Worm (Caenorhabditis elegans) whole organism, midembryonic: ENCODE measurements around the gene R13A1.3.
"Not testable (repeated sequence)": the region's sequence is repeated elsewhere in the genome, so short reads cannot be mapped to it uniquely, and the experiment has no call there.

Experiments used
- T22C8.4 ChIP-seq: fragments of 200-800 bp; sonication (Bioruptor generic); IDR thresholded peaks from 2 replicates; pipeline ENCODE4 v1.3.6; 2022; ENCODE audit warnings: missing genetic modification characterization, missing compliant biosample characterization
- cog-1 ChIP-seq: sonication (generic microtip); optimal IDR thresholded peaks from 2 replicates; lab custom pipeline; 2016; ENCODE audit warnings: missing genetic modification characterization, missing compliant biosample characterization
- flt-1 ChIP-seq: fragments of 200-800 bp; sonication (Bioruptor generic); IDR thresholded peaks from 2 replicates; pipeline ENCODE4 v1.3.6; 2022; ENCODE audit warnings: missing genetic modification characterization, missing compliant biosample characterization
- klf-2 ChIP-seq: fragments of 200-800 bp; sonication (Bioruptor generic); conservative IDR thresholded peaks from 2 replicates; pipeline ENCODE4 v1.3.6; 2022; ENCODE audit warnings: missing genetic modification reagents, missing genetic modification characterization, missing compliant biosample characterization
- med-1 ChIP-seq: sonication (generic microtip); optimal IDR thresholded peaks from 2 replicates; lab custom pipeline; 2017; ENCODE audit warnings: missing genetic modification characterization, mild to moderate bottlenecking, missing compliant biosample characterization, antibody characterized with exemption, missing genetic modification reagents; ENCODE audit not compliant: insufficient read depth
- ref-1 ChIP-seq: fragments of 200-800 bp; sonication (Bioruptor generic); conservative IDR thresholded peaks from 2 replicates; pipeline ENCODE4 v1.3.6; 2022; ENCODE audit warnings: missing genetic modification reagents, missing genetic modification characterization, missing compliant biosample characterization
- tab-1 ChIP-seq: fragments of 200-800 bp; sonication (Bioruptor generic); IDR thresholded peaks from 2 replicates; pipeline ENCODE4 v1.3.6; 2022; ENCODE audit warnings: missing genetic modification characterization, missing compliant biosample characterization
- ztf-23 ChIP-seq: fragments of 200-800 bp; sonication (Bioruptor generic); IDR thresholded peaks from 2 replicates; pipeline ENCODE4 v1.3.6; 2022; ENCODE audit warnings: missing genetic modification reagents, missing genetic modification characterization, missing compliant biosample characterization
- ztf-29 ChIP-seq: fragments of 200-800 bp; sonication (Bioruptor generic); IDR thresholded peaks from 2 replicates; pipeline ENCODE4 v1.3.6; 2022; ENCODE audit warnings: missing genetic modification reagents, missing genetic modification characterization, missing compliant biosample characterization

R13A1.3 gene

DNA sequence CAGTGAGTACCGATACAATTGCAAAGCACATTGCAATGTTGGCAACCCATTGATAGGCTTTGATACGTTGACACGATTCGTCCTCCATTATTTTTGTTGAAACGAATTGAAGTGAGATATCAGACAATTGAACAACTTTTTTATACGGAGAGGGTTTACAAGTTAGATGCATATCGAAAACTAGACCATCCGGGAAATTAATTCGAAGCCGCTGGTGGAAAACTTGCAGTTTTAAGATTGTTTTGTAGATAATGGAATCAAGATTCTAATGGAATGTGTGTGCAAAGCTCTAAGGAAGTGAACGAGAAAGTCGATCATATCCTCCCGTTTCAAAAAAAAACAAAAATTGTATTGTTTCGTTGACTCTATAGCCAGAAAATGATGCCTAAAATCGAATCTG lies 42.8 kb downstream of the R13A1.3 start, which contains the start of gene col-114:
col-114 (minus strand) TSS at position 101 of the 400 bp plus-strand sequence.
- TF ChIP-seq ztf-23 (GFP tag; lab: Robert Waterston, UW) (no peak), klf-2 (GFP tag; lab: Robert Waterston, UW) (no peak), tab-1 (GFP tag; lab: Robert Waterston, UW) (no peak), T22C8.4 (no peak), cog-1 (tag; lab: Kevin White, UChicago) (no peak), ztf-29 (GFP tag; lab: Robert Waterston, UW) (no peak), med-1 (GFP tag; lab: Kevin White, UChicago) (no peak), ref-1 (GFP tag; lab: Robert Waterston, UW) (no peak), flt-1 (GFP tag; lab: Robert Waterston, UW) (no peak)

DNA sequence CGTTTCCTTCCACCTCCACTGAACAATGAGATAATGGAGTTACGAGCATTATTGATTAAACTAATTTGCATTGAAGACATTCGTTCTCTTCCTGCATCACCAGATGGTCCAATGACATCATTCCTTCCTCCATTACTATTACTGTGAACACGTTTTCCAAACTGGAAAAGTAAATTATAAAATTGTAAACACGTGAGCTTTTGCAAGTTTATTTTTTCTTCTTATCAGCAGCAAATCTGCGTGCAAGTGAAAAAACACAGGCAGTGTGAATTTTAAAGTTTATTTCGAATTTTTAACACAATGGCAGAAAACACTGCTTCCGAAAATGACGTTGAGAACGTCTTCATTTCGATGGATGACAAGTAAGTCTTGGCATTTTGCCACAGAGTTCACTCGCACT lies 43.4 kb downstream of the R13A1.3 start, which contains the start of gene D2024.1:
D2024.1 (plus strand) TSS at position 301 of the 400 bp plus-strand sequence.
- not testable (repeated sequence) for TF ChIP-seq ref-1 (GFP tag; lab: Robert Waterston, UW); flt-1 (GFP tag; lab: Robert Waterston, UW); cog-1 (tag; lab: Kevin White, UChicago)

DNA sequence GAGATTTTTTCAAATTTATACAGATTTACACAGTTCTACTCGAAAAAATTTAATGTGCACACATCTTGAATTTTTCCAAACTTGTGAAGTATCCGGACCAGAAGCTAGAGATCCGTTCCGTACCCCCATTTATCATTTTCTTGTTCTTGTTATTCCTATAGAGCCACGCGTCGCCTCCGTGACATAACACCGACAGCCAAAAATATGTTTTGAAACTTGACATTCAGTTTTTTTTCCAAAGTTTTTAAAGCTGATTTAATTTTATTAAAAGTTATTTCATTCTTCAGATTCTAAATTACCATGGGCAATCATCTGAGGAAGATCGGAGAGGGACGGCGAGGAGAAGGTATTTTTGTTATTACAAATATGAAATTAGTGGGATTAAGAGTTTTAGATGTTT lies 46.4 kb downstream of the R13A1.3 start, which contains the start of gene D2024.18:
D2024.18 (plus strand) TSS at position 301 of the 400 bp plus-strand sequence.
- TF ChIP-seq ztf-29 (GFP tag; lab: Robert Waterston, UW) = no peak
- TF ChIP-seq ref-1 (GFP tag; lab: Robert Waterston, UW) = no peak
- no peak for TF ChIP-seq med-1 (GFP tag; lab: Kevin White, UChicago)

DNA sequence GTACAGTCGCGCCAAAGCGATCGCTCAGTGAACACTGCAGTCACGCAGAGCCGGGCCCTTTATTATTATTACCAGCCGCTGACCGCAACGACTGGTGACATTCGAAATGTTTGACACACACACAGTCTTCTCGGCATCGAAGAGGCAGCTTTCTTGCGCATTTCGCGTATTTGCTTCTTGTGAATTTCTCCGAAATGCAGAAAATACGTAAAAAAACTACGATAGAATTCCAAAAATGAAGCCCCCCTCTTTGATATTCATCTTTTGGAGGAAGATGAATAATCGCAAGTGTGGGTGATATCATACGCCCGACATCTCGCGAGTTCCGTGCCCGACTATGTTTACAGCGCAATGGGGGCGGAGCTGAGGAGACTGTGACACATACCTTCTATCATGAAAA lies 49.5 kb downstream of the R13A1.3 start:
- no peak for TF ChIP-seq ztf-29 (GFP tag; lab: Robert Waterston, UW)
- no peak for TF ChIP-seq flt-1 (GFP tag; lab: Robert Waterston, UW)
- no peak for TF ChIP-seq ztf-23 (GFP tag; lab: Robert Waterston, UW)
- no peak for TF ChIP-seq klf-2 (GFP tag; lab: Robert Waterston, UW)
- no peak for TF ChIP-seq ref-1 (GFP tag; lab: Robert Waterston, UW)
- TF ChIP-seq cog-1 (tag; lab: Kevin White, UChicago) = no peak
- no peak for TF ChIP-seq T22C8.4
- TF ChIP-seq med-1 (GFP tag; lab: Kevin White, UChicago) = no peak
- TF ChIP-seq tab-1 (GFP tag; lab: Robert Waterston, UW) = no peak

DNA sequence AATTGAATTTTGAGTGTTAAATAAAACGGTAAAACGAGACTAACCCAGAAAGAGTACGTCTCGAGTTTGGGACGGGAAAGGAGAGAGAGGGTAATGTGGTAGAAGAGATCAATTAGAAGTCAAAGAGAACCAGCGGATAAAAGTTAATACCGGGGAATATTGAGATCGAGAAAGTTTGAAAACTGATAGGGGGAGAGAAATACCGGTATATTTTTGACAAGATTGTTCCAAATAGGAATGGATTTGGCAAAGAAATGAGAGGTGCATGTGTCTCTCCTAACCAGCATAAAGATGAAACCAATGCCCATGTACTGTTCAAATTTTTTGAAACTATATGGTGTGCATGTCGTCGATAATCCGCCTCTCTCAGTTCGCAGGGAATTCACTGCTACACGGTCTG lies 50.9 kb downstream of the R13A1.3 start, which contains the start of gene C06E4.5:
C06E4.5 (plus strand) TSS at position 301 of the 400 bp plus-strand sequence.
- not testable (repeated sequence) for TF ChIP-seq klf-2, flt-1, ztf-23 (GFP tag; lab: Robert Waterston, UW)
